Fruit fly (Drosophila melanogaster) whole organism, adult: ENCODE measurements around the gene CG34297.
A peak's percentile ranks its signal among the peaks of the same experiment; 100 is the strongest.

Source experiments
- CG11617 ChIP-seq: fragments of 200-800 bp; sonication (Bioruptor generic); optimal IDR thresholded peaks from 2 replicates; lab custom pipeline; 2017; ENCODE audit warnings: mild to moderate bottlenecking, missing biosample characterization, missing genetic modification reagents, missing genetic modification characterization
- CG12768 ChIP-seq: fragments of 200-800 bp; sonication (Bioruptor generic); optimal IDR thresholded peaks from 2 replicates; lab custom pipeline; 2017; ENCODE audit warnings: missing biosample characterization, missing genetic modification characterization, mild to moderate bottlenecking, moderate library complexity, missing genetic modification reagents
- CG14711 ChIP-seq: fragments of 200-800 bp; sonication (Bioruptor generic); optimal IDR thresholded peaks from 2 replicates; lab custom pipeline; 2018; ENCODE audit warnings: missing biosample characterization, mild to moderate bottlenecking, missing genetic modification characterization, moderate library complexity
- CG1620 ChIP-seq: fragments of 200-800 bp; sonication (Bioruptor generic); optimal IDR thresholded peaks from 2 replicates; lab custom pipeline; 2016; ENCODE audit warnings: missing biosample characterization, missing genetic modification characterization
- CG33017 ChIP-seq: fragments of 200-800 bp; sonication (Bioruptor generic); optimal IDR thresholded peaks from 2 replicates; lab custom pipeline; 2018; ENCODE audit warnings: missing biosample characterization, mild to moderate bottlenecking, missing genetic modification characterization, moderate library complexity
- CG5204 ChIP-seq: fragments of 200-800 bp; sonication (Bioruptor generic); optimal IDR thresholded peaks from 2 replicates; lab custom pipeline; 2016; ENCODE audit warnings: missing biosample characterization, missing genetic modification characterization
- CG7045 ChIP-seq: fragments of 200-800 bp; sonication (Bioruptor generic); optimal IDR thresholded peaks from 2 replicates; lab custom pipeline; 2017; ENCODE audit warnings: missing biosample characterization, mild to moderate bottlenecking, missing genetic modification characterization
- CG7101 ChIP-seq: fragments of 200-800 bp; sonication (Bioruptor generic); optimal IDR thresholded peaks from 2 replicates; lab custom pipeline; 2018; ENCODE audit warnings: missing biosample characterization, mild to moderate bottlenecking, missing genetic modification characterization, moderate library complexity
- Clk ChIP-seq: fragments of 200-800 bp; sonication (Bioruptor generic); optimal IDR thresholded peaks from 2 replicates; lab custom pipeline; 2017; ENCODE audit warnings: missing biosample characterization, missing genetic modification characterization
- Crg-1 ChIP-seq: fragments of 200-800 bp; sonication (Bioruptor generic); optimal IDR thresholded peaks from 2 replicates; lab custom pipeline; 2016; ENCODE audit warnings: missing biosample characterization, missing genetic modification characterization
- Hr96 ChIP-seq: fragments of 200-800 bp; sonication (Bioruptor generic); optimal IDR thresholded peaks from 2 replicates; lab custom pipeline; 2016; ENCODE audit warnings: missing biosample characterization, missing genetic modification characterization
- Mnt ChIP-seq: fragments of 200-800 bp; sonication (Bioruptor generic); optimal IDR thresholded peaks from 2 replicates; lab custom pipeline; 2016; ENCODE audit warnings: missing biosample characterization, mild to moderate bottlenecking, missing genetic modification characterization
- bab1 ChIP-seq: fragments of 200-800 bp; sonication (Bioruptor generic); optimal IDR thresholded peaks from 3 replicates; lab custom pipeline; 2019; ENCODE audit warnings: missing biosample characterization, mild to moderate bottlenecking, missing genetic modification characterization, moderate library complexity
- cic ChIP-seq: fragments of 200-800 bp; sonication (Bioruptor generic); optimal IDR thresholded peaks from 2 replicates; lab custom pipeline; 2017; ENCODE audit warnings: missing biosample characterization, mild to moderate bottlenecking, missing genetic modification characterization, moderate library complexity
- cnc ChIP-seq, 2 experiments: fragments of >200 bp; optimal IDR thresholded peaks; 2 replicates each; lab custom pipeline; 2017
- kay ChIP-seq: fragments of 200-800 bp; sonication (Bioruptor generic); peaks from one replicate; lab custom pipeline; 2016; ENCODE audit warnings: missing biosample characterization, missing genetic modification characterization, borderline replicate concordance
- ovo ChIP-seq: fragments of 200-800 bp; sonication (Bioruptor generic); optimal IDR thresholded peaks from 2 replicates; lab custom pipeline; 2016; ENCODE audit warnings: missing biosample characterization, missing genetic modification characterization
- pad ChIP-seq: fragments of 200-800 bp; sonication (Bioruptor generic); optimal IDR thresholded peaks from 3 replicates; lab custom pipeline; 2017; ENCODE audit warnings: missing biosample characterization, missing genetic modification characterization, mild to moderate bottlenecking, moderate library complexity, missing genetic modification reagents
- tj ChIP-seq: fragments of 200-800 bp; sonication (Bioruptor generic); optimal IDR thresholded peaks from 3 replicates; lab custom pipeline; 2017; ENCODE audit warnings: missing biosample characterization, mild to moderate bottlenecking, missing genetic modification characterization, moderate library complexity
- toe ChIP-seq: fragments of 200-800 bp; sonication (Bioruptor generic); optimal IDR thresholded peaks from 2 replicates; lab custom pipeline; 2016; ENCODE audit warnings: missing biosample characterization, missing genetic modification characterization

CG34297 gene

dm6 chr3R:6760755-6761647 lies 13.2 kb upstream of the CG34297 start:
- no peak for TF ChIP-seq cnc (optimal IDR thresholded peaks at IDR 0.05; lab: Kevin White, UChicago)
- no peak for TF ChIP-seq toe (GFP tag; lab: Kevin White, UChicago)
- TF ChIP-seq CG7045 (GFP tag; lab: Kevin White, UChicago): no peak
- TF ChIP-seq Clk (GFP tag; lab: Kevin White, UChicago): no peak
- no peak for TF ChIP-seq kay (GFP tag; lab: Kevin White, UChicago)
- no peak for TF ChIP-seq CG7101 (tag; lab: Kevin White, UChicago)
- no peak for TF ChIP-seq pad (GFP tag; lab: Kevin White, UChicago)
- TF ChIP-seq Hr96 (GFP tag; lab: Kevin White, UChicago): no peak
- TF ChIP-seq Mnt (GFP tag; lab: Kevin White, UChicago): no peak
- TF ChIP-seq Crg-1 (GFP tag; lab: Kevin White, UChicago): no peak
- TF ChIP-seq CG11617 (GFP tag; lab: Kevin White, UChicago): no peak
- no peak for TF ChIP-seq cic (GFP tag; lab: Kevin White, UChicago)
- no peak for TF ChIP-seq CG33017 (tag; lab: Kevin White, UChicago)
- TF ChIP-seq CG1620 (GFP tag; lab: Kevin White, UChicago): no peak
- no peak for TF ChIP-seq CG5204 (GFP tag; lab: Kevin White, UChicago)
- TF ChIP-seq tj (GFP tag; lab: Kevin White, UChicago): no peak

DNA sequence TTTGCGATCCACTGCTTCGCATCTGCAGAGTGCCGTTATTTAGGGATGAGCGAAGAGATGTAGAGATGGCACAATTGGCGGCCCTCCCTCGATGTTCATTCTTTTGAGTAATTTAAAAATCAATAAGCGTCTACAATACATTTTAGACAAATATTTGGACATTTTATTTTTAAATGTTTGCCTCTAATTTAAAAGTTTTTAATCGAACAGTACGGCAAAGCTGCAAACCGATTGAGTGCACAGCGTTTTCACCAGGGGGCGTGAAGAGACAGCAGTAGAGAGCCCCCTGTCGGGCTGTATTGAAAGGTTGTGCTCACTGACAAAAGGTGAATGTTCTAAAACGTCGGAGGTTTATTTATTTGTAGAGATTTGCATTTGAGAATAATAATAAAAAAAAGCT lies 11.6 kb upstream of the CG34297 start, which contains the start of gene bcd:
Gene bcd, minus strand, starts transcription at position 48 of the 400 bp plus-strand sequence.
- peak; percentile 7 for TF ChIP-seq toe (GFP tag; lab: Kevin White, UChicago)
- TF ChIP-seq ovo (GFP tag; lab: Kevin White, UChicago): peak; percentile 23
- peak; percentile 55 for TF ChIP-seq bab1 (GFP tag; lab: Kevin White, UChicago)
- TF ChIP-seq Hr96 (GFP tag; lab: Kevin White, UChicago): peak; percentile 57
- TF ChIP-seq cnc (optimal IDR thresholded peaks at IDR 0.05; lab: Kevin White, UChicago): no peak
- peak; percentile 45 for TF ChIP-seq CG1620 (GFP tag; lab: Kevin White, UChicago)

DNA sequence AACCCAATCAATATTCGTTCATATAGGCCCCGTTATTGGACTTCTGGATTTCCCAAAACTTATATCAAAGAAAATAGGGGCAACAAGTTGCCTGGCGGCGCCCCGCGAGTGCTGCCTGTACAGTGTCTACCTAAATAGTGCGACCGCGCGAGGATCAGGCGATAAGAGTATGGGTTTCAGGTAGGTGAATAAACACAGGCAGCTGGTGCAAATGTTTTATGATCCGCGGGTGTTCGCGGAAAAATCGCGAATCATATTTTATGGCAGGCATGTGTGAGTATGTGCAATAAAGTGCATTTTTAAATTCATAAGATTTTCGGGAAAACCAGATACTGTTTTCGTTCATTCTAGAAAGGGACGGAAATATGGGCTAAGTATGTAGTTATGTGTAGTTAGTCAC lies 7.6 kb upstream of the CG34297 start:
- no peak for TF ChIP-seq CG12768 (GFP tag; lab: Kevin White, UChicago)
- TF ChIP-seq CG33017 (tag; lab: Kevin White, UChicago): no peak
- TF ChIP-seq CG1620 (GFP tag; lab: Kevin White, UChicago): no peak
- no peak for TF ChIP-seq cic (GFP tag; lab: Kevin White, UChicago)

DNA sequence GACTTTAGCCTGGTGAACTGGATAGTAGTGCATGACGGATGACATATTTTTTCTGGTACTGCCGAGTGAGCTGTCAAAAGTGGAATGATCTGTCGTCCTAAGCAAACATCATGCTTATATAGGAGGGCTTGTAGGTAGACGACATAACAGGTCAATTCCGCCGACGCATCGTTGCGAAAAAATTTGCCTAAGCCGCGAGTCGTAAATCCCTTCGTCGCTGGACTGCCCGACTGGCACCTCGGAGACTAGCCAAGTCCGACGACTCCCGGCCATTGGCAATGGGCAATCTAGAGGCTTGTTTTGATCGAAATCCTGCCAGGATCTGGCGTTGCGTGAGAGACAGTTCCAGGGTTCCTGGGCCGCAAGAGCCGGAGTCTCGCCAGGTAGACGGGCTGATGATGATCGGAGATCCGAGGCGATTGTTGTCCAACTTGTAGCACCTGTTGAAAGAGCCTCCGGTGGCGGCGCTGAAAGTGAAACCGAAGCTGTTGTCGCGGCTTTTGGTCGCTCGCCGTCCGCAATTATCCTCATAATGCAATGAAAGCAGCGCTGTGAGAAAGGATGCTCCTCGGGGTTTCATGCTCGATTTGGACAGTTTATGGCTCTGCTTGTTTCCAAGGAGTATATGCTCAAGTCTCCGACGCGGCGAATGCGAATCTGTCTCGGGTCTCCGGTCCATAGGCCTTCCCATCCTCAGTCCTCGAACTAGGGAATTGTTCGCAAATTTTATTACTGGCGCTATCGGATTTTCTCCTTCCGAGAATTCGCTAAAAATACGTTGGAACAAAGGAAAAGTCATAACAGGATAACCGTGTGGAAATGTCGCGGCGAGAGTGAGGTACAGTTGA lies 6.5 kb upstream of the CG34297 start, which contains the start of gene zen:
Gene zen, minus strand, starts transcription at position 91 of the 848 bp plus-strand sequence.
- TF ChIP-seq Clk (GFP tag; lab: Kevin White, UChicago): no peak
- no peak for TF ChIP-seq cic (GFP tag; lab: Kevin White, UChicago)
- TF ChIP-seq ovo (GFP tag; lab: Kevin White, UChicago): no peak
- no peak for TF ChIP-seq Crg-1 (GFP tag; lab: Kevin White, UChicago)
- TF ChIP-seq CG7101 (tag; lab: Kevin White, UChicago): no peak
- no peak for TF ChIP-seq CG12768 (GFP tag; lab: Kevin White, UChicago)

DNA sequence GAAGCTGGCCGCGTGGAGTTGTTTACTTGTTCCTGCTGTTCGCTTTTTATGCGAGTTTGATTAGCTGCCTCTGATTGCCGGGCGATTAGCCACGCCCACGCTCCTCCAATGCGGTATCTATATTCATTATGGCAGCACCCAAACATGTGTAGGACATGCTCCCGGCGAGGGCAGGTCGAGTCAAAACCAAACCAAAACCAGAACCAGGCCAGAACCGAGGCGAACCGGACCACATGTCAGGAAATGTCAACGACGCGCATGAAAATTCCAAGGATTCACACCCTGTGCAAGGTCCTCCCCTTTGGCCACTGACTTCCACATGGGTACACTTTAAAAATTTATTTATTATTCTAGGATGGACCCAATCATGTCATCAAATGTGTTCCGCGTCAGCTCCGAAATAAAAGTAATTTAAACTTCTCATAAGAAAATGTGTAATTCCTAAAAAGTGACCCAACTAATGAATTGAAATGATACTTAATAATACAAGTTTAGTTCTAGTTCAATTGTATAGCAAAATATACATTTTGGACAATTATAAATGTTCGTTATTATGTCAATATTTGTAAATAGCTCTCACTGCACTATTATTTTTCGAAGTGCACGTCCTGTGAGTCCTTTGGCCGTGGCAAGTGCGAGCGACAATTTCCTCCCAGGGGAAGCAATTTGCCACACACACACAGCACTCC lies 3.8 kb upstream of the CG34297 start:
- TF ChIP-seq CG33017 (tag; lab: Kevin White, UChicago) (no peak), CG7101 (tag; lab: Kevin White, UChicago) (no peak), Mnt (GFP tag; lab: Kevin White, UChicago) (no peak), CG14711 (tag; lab: Kevin White, UChicago) (no peak), cic (GFP tag; lab: Kevin White, UChicago) (no peak), pad (GFP tag; lab: Kevin White, UChicago) (no peak), toe (GFP tag; lab: Kevin White, UChicago) (no peak), Crg-1 (GFP tag; lab: Kevin White, UChicago) (no peak), ovo (GFP tag; lab: Kevin White, UChicago) (no peak), CG5204 (GFP tag; lab: Kevin White, UChicago) (no peak), CG12768 (GFP tag; lab: Kevin White, UChicago) (no peak), tj (GFP tag; lab: Kevin White, UChicago) (no peak)
